Fruit fly (Drosophila melanogaster) whole organism, embryonic: Measurements from ENCODE around the gene CG6927.
A peak's percentile ranks its signal among the peaks of the same experiment; 100 is the strongest.

ENCODE experiments used
- Atf3 ChIP-seq: fragments of 200-800 bp; sonication (Bioruptor generic); optimal IDR thresholded peaks from 3 replicates; lab custom pipeline; 2016; ENCODE audit warnings: missing biosample characterization, missing genetic modification characterization
- B-H1 ChIP-seq: fragments of 200-800 bp; sonication (Bioruptor generic); IDR thresholded peaks from 3 replicates; pipeline ENCODE4 v1.3.6; 2022; ENCODE audit warnings: missing biosample characterization, missing genetic modification characterization
- BtbVII ChIP-seq: fragments of 200-800 bp; sonication (Bioruptor generic); optimal IDR thresholded peaks from 3 replicates; lab custom pipeline; 2017; ENCODE audit warnings: missing biosample characterization, mild to moderate bottlenecking, missing genetic modification characterization
- CG11085 ChIP-seq: fragments of 200-800 bp; sonication (Bioruptor generic); IDR thresholded peaks from 2 replicates; pipeline ENCODE4 v1.3.6; 2022; ENCODE audit warnings: missing biosample characterization, missing genetic modification characterization
- CG11560 ChIP-seq: fragments of 200-800 bp; sonication (Bioruptor generic); IDR thresholded peaks from 3 replicates; pipeline ENCODE4 v1.3.6; 2022; ENCODE audit warnings: missing biosample characterization, missing genetic modification characterization
- CG12155 ChIP-seq: fragments of 200-800 bp; sonication (Bioruptor generic); optimal IDR thresholded peaks from 3 replicates; lab custom pipeline; 2016; ENCODE audit warnings: missing biosample characterization, missing genetic modification characterization
- CG15696 ChIP-seq: fragments of 200-800 bp; sonication (Bioruptor generic); optimal IDR thresholded peaks from 2 replicates; lab custom pipeline; 2019; ENCODE audit warnings: missing biosample characterization, mild to moderate bottlenecking, missing genetic modification characterization, moderate library complexity
- CG17359 ChIP-seq: fragments of 200-800 bp; sonication (Bioruptor generic); optimal IDR thresholded peaks from 3 replicates; lab custom pipeline; 2018; ENCODE audit warnings: missing biosample characterization, mild to moderate bottlenecking, missing genetic modification characterization, moderate library complexity
- CG17802 ChIP-seq: fragments of 200-800 bp; sonication (Bioruptor generic); optimal IDR thresholded peaks from 2 replicates; lab custom pipeline; 2018; ENCODE audit warnings: missing biosample characterization, mild to moderate bottlenecking, missing genetic modification characterization, moderate library complexity
- CG2678 ChIP-seq: fragments of 200-800 bp; sonication (Bioruptor generic); optimal IDR thresholded peaks from 3 replicates; lab custom pipeline; 2019; ENCODE audit warnings: missing biosample characterization, mild to moderate bottlenecking, missing genetic modification characterization, moderate library complexity
- CG34376 ChIP-seq: fragments of 200-800 bp; sonication (Bioruptor generic); optimal IDR thresholded peaks from 2 replicates; lab custom pipeline; 2018; ENCODE audit warnings: missing biosample characterization, mild to moderate bottlenecking, missing genetic modification characterization
- CG4360 ChIP-seq: fragments of 200-800 bp; sonication (Bioruptor generic); IDR thresholded peaks from 2 replicates; pipeline ENCODE4 v1.3.6; 2022; ENCODE audit warnings: missing biosample characterization, missing genetic modification characterization
- CG4730 ChIP-seq: fragments of 200-800 bp; sonication (Bioruptor generic); IDR thresholded peaks from 2 replicates; pipeline ENCODE4 v1.3.6; 2022; ENCODE audit warnings: missing biosample characterization, missing genetic modification characterization
- CG6654 ChIP-seq: fragments of 200-800 bp; sonication (Bioruptor generic); optimal IDR thresholded peaks from 2 replicates; lab custom pipeline; 2017; ENCODE audit warnings: missing biosample characterization, mild to moderate bottlenecking, missing genetic modification characterization
- CG6683 ChIP-seq: fragments of 200-800 bp; sonication (Bioruptor generic); optimal IDR thresholded peaks from 2 replicates; lab custom pipeline; 2017; ENCODE audit warnings: missing biosample characterization, mild to moderate bottlenecking, missing genetic modification characterization, missing genetic modification reagents
- CG7839 ChIP-seq: fragments of 200-800 bp; sonication (Bioruptor generic); optimal IDR thresholded peaks from 3 replicates; lab custom pipeline; 2018; ENCODE audit warnings: missing biosample characterization, mild to moderate bottlenecking, missing genetic modification characterization, moderate library complexity
- CG8290 ChIP-seq, 3 experiments: fragments of 200-800 bp; sonication (Bioruptor generic); optimal IDR thresholded peaks; 2 replicates each; lab custom pipeline; 2016 to 2019; ENCODE audit warnings: missing biosample characterization in 3 of 3, missing genetic modification characterization in 3 of 3, mild to moderate bottlenecking in 2 of 3, moderate library complexity in 1 of 3
- CG8388 ChIP-seq: fragments of 200-800 bp; sonication (Bioruptor generic); optimal IDR thresholded peaks from 2 replicates; lab custom pipeline; 2019; ENCODE audit warnings: missing biosample characterization, mild to moderate bottlenecking, missing genetic modification characterization, moderate library complexity
- CG8924 ChIP-seq: fragments of 200-800 bp; optimal IDR thresholded peaks from 3 replicates; lab custom pipeline; 2019; ENCODE audit warnings: missing biosample characterization, mild to moderate bottlenecking, missing genetic modification characterization, moderate library complexity
- CG9932 ChIP-seq: fragments of 200-800 bp; sonication (Bioruptor generic); IDR thresholded peaks from 2 replicates; pipeline ENCODE4 v1.3.6; 2022; ENCODE audit warnings: missing biosample characterization, missing genetic modification characterization
- Eip74EF ChIP-seq, 2 experiments: fragments of 200-800 bp in 1 of 2; fragments of >200 bp in 1 of 2; sonication (Bioruptor generic) in 1 of 2; optimal IDR thresholded peaks; 2 replicates each; lab custom pipeline; 2017 to 2019; ENCODE audit warnings: missing biosample characterization in 2 of 2, missing genetic modification characterization in 2 of 2, mild to moderate bottlenecking in 1 of 2, moderate library complexity in 1 of 2
- Hmr ChIP-seq: fragments of 200-800 bp; sonication (Bioruptor generic); optimal IDR thresholded peaks from 3 replicates; lab custom pipeline; 2017; ENCODE audit warnings: mild to moderate bottlenecking, missing biosample characterization, missing genetic modification reagents, missing genetic modification characterization
- MESR4 ChIP-seq: fragments of 200-800 bp; sonication (Bioruptor generic); optimal IDR thresholded peaks from 2 replicates; lab custom pipeline; 2018; ENCODE audit warnings: missing biosample characterization, mild to moderate bottlenecking, missing genetic modification characterization, moderate library complexity
- Med ChIP-seq: fragments of 200-800 bp; sonication (Bioruptor generic); peaks from one replicate; lab custom pipeline; 2016; ENCODE audit warnings: missing biosample characterization, missing genetic modification characterization, mild to moderate bottlenecking, inconsistent platforms, moderate library complexity
- Meics ChIP-seq: fragments of 200-800 bp; sonication (Bioruptor generic); optimal IDR thresholded peaks from 2 replicates; lab custom pipeline; 2017; ENCODE audit warnings: missing biosample characterization, mild to moderate bottlenecking, missing genetic modification characterization
- NC2α ChIP-seq: fragments of 200-800 bp; sonication (Bioruptor generic); optimal IDR thresholded peaks from 2 replicates; lab custom pipeline; 2016; ENCODE audit warnings: missing biosample characterization, missing genetic modification characterization
- Scr ChIP-seq: fragments of 200-800 bp; sonication (Bioruptor generic); IDR thresholded peaks from 2 replicates; pipeline ENCODE4 v1.3.6; 2022; ENCODE audit warnings: missing biosample characterization, missing genetic modification characterization; ENCODE audit not compliant: partially characterized antibody
- Taf1 ChIP-seq: fragments of 200-800 bp; sonication (Bioruptor generic); IDR thresholded peaks from 2 replicates; pipeline ENCODE4 v1.3.6; 2022; ENCODE audit warnings: missing biosample characterization, missing genetic modification characterization
- Vsx1 ChIP-seq: fragments of 200-800 bp; sonication (Bioruptor generic); optimal IDR thresholded peaks from 2 replicates; lab custom pipeline; 2017; ENCODE audit warnings: missing biosample characterization, mild to moderate bottlenecking, missing genetic modification characterization, missing genetic modification reagents
- ap ChIP-seq: fragments of 200-800 bp; sonication (Bioruptor generic); IDR thresholded peaks from 2 replicates; pipeline ENCODE4 v1.3.6; 2022; ENCODE audit warnings: missing biosample characterization, missing genetic modification characterization
- bigmax ChIP-seq: fragments of 200-800 bp; sonication (Bioruptor generic); optimal IDR thresholded peaks from 2 replicates; lab custom pipeline; 2018; ENCODE audit warnings: missing biosample characterization, mild to moderate bottlenecking, missing genetic modification characterization
- caup ChIP-seq: fragments of 200-800 bp; sonication (Bioruptor generic); optimal IDR thresholded peaks from 3 replicates; lab custom pipeline; 2017; ENCODE audit warnings: missing biosample characterization, mild to moderate bottlenecking, missing genetic modification characterization, moderate library complexity; ENCODE audit not compliant: severe bottlenecking
- chm ChIP-seq: fragments of 200-800 bp; sonication (Bioruptor generic); IDR thresholded peaks from 2 replicates; pipeline ENCODE4 v1.3.6; 2022; ENCODE audit warnings: missing biosample characterization, missing genetic modification characterization
- croc ChIP-seq: fragments of 200-800 bp; sonication (Bioruptor generic); conservative IDR thresholded peaks from 3 replicates; pipeline ENCODE4 v1.3.6; 2022; ENCODE audit warnings: missing biosample characterization, missing genetic modification characterization
- dm ChIP-seq: fragments of 200-800 bp; sonication (Bioruptor generic); optimal IDR thresholded peaks from 3 replicates; lab custom pipeline; 2016; ENCODE audit warnings: missing biosample characterization, missing genetic modification characterization
- eyg ChIP-seq: fragments of 200-800 bp; sonication (Bioruptor generic); optimal IDR thresholded peaks from 3 replicates; lab custom pipeline; 2016; ENCODE audit warnings: missing biosample characterization, missing genetic modification characterization
- ftz-f1 ChIP-seq: fragments of 200-800 bp; sonication (Bioruptor generic); optimal IDR thresholded peaks from 2 replicates; lab custom pipeline; 2016; ENCODE audit warnings: missing biosample characterization, missing genetic modification characterization
- fu2 ChIP-seq: fragments of 200-800 bp; sonication (Bioruptor generic); optimal IDR thresholded peaks from 2 replicates; lab custom pipeline; 2016; ENCODE audit warnings: missing biosample characterization, missing genetic modification characterization
- nom ChIP-seq: fragments of 200-800 bp; sonication (Bioruptor generic); optimal IDR thresholded peaks from 2 replicates; lab custom pipeline; 2017; ENCODE audit warnings: missing biosample characterization, missing genetic modification characterization, mild to moderate bottlenecking, moderate library complexity, missing genetic modification reagents
- p53 ChIP-seq: fragments of 200-800 bp; sonication (Bioruptor generic); optimal IDR thresholded peaks from 2 replicates; lab custom pipeline; 2016; ENCODE audit warnings: missing biosample characterization, missing genetic modification characterization
- phol ChIP-seq: fragments of 200-800 bp; sonication (Bioruptor generic); optimal IDR thresholded peaks from 3 replicates; lab custom pipeline; 2018; ENCODE audit warnings: missing biosample characterization, mild to moderate bottlenecking, missing genetic modification characterization, moderate library complexity
- ro ChIP-seq: fragments of 200-800 bp; sonication (Bioruptor generic); IDR thresholded peaks from 2 replicates; pipeline ENCODE4 v1.3.6; 2022; ENCODE audit warnings: missing biosample characterization, missing genetic modification characterization
- sd ChIP-seq: fragments of 200-800 bp; sonication (Bioruptor generic); optimal IDR thresholded peaks from 3 replicates; lab custom pipeline; 2018; ENCODE audit warnings: missing biosample characterization, mild to moderate bottlenecking, missing genetic modification characterization, moderate library complexity
- sim ChIP-seq: fragments of 200-800 bp; sonication (Bioruptor generic); IDR thresholded peaks from 2 replicates; pipeline ENCODE4 v1.3.6; 2022; ENCODE audit warnings: missing biosample characterization, missing genetic modification characterization
- sug ChIP-seq: fragments of 200-800 bp; optimal IDR thresholded peaks from 2 replicates; lab custom pipeline; 2019; ENCODE audit warnings: missing biosample characterization, mild to moderate bottlenecking, missing genetic modification characterization, moderate library complexity
- tio ChIP-seq: fragments of 200-800 bp; sonication (Bioruptor generic); optimal IDR thresholded peaks from 2 replicates; lab custom pipeline; 2017; ENCODE audit warnings: missing biosample characterization, missing genetic modification characterization, inconsistent platforms
- twi ChIP-seq: fragments of 200-800 bp; optimal IDR thresholded peaks from 2 replicates; lab custom pipeline; 2019; ENCODE audit warnings: missing biosample characterization, mild to moderate bottlenecking, missing genetic modification characterization, moderate library complexity
- wdn ChIP-seq: fragments of 200-800 bp; sonication (Bioruptor generic); IDR thresholded peaks from 2 replicates; pipeline ENCODE4 v1.3.6; 2022; ENCODE audit warnings: missing biosample characterization, missing genetic modification characterization
- wek ChIP-seq: fragments of 200-800 bp; sonication (Bioruptor generic); optimal IDR thresholded peaks from 3 replicates; lab custom pipeline; 2018; ENCODE audit warnings: missing biosample characterization, mild to moderate bottlenecking, missing genetic modification characterization, moderate library complexity

CG6927 gene

dm6 chrX:4918228-4919022 is 11.7 kb downstream of the CG6927 start, which contains the start of the genes CG4041 and Hgsnat:
CG4041 (minus strand) TSS chrX:4918447.
Hgsnat (plus strand) TSS chrX:4918730.
- TF ChIP-seq CG11560 (tag; lab: Robert Waterston, UW) (no peak), Vsx1 (GFP tag; lab: Kevin White, UChicago) (no peak), Eip74EF (GFP tag; optimal IDR thresholded peaks at IDR 0.05; lab: Kevin White, UChicago) (no peak), wdn (GFP tag; lab: Robert Waterston, UW) (no peak), CG4360 (GFP tag; lab: Robert Waterston, UW) (peak; percentile 81), CG9932 (GFP tag; lab: Robert Waterston, UW) (peak; percentile 21; the same call in 1 of the 2 replicates), CG4730 (GFP tag; lab: Robert Waterston, UW) (no peak), ap (GFP tag; lab: Robert Waterston, UW) (no peak), CG34376 (GFP tag; lab: Kevin White, UChicago) (no peak), MESR4 (GFP tag; lab: Kevin White, UChicago) (peak; percentile 38), CG8924 (tag; lab: Kevin White, UChicago) (peak; percentile 15), CG8290 (GFP tag; optimal IDR thresholded peaks at IDR 0.05; lab: Kevin White, UChicago) (peak; percentile 32), CG8290 (tag; optimal IDR thresholded peaks at IDR 0.05; lab: Kevin White, UChicago) (no peak), CG2678 (tag; lab: Kevin White, UChicago) (no peak), twi (no peak), CG6654 (GFP tag; lab: Kevin White, UChicago) (no peak), nom (GFP tag; lab: Kevin White, UChicago) (peak; percentile 4), NC2α (GFP tag; lab: Kevin White, UChicago) (no peak), sim (GFP tag; lab: Robert Waterston, UW) (no peak), sug (tag; lab: Kevin White, UChicago) (peak; percentile 4), tio (GFP tag; lab: Kevin White, UChicago) (no peak), Hmr (GFP tag; lab: Kevin White, UChicago) (no peak), BtbVII (no peak), CG11085 (no peak), CG17359 (tag; lab: Kevin White, UChicago) (peak; percentile 60), CG12155 (GFP tag; lab: Kevin White, UChicago) (peak; percentile 17), B-H1 (GFP tag; lab: Robert Waterston, UW) (no peak), Scr (GFP tag; lab: Robert Waterston, UW) (no peak), Meics (GFP tag; lab: Kevin White, UChicago) (peak; percentile 11), p53 (GFP tag; lab: Kevin White, UChicago) (no peak), fu2 (GFP tag; lab: Kevin White, UChicago) (no peak), Atf3 (GFP tag; lab: Kevin White, UChicago) (no peak), CG15696 (tag; lab: Kevin White, UChicago) (no peak), CG6683 (GFP tag; lab: Kevin White, UChicago) (no peak), bigmax (GFP tag; lab: Kevin White, UChicago) (no peak), CG8388 (no peak), chm (GFP tag; lab: Robert Waterston, UW) (no peak), eyg (GFP tag; lab: Kevin White, UChicago) (no peak), Med (GFP tag; lab: Kevin White, UChicago) (peak; percentile 49), CG7839 (no peak), phol (tag; lab: Kevin White, UChicago) (peak; percentile 30), ro (GFP tag; lab: Robert Waterston, UW) (no peak), croc (no peak), caup (peak; percentile 5), dm (GFP tag; lab: Kevin White, UChicago) (peak; percentile 19), Taf1 (GFP tag; lab: Robert Waterston, UW) (no peak), sd (tag; lab: Kevin White, UChicago) (no peak), wek (no peak), ftz-f1 (no peak), CG17802 (no peak)
